Fruit fly (Drosophila melanogaster): ENCODE data around the gene otu.
A peak's percentile ranks its signal among the peaks of the same experiment; 100 is the strongest.

otu gene

dm6 chrX:8492849-8493248 lies 3.5 kb upstream of the otu start (continued):
- TF ChIP-seq bbx (GFP tag; IDR thresholded peaks at IDR 0.05; ENCODE audit: partially characterized antibody) (no peak), Spps (tag; optimal IDR thresholded peaks at IDR 0.05) (peak; percentile 33), CG8290 (GFP tag; optimal IDR thresholded peaks at IDR 0.05) (peak; percentile 4), CG8290 (tag; optimal IDR thresholded peaks at IDR 0.05) (peak in 1 of 2 experiments; percentile 51), CG9215 (GFP tag; IDR thresholded peaks at IDR 0.05) (peak; percentile 23; the same call in 1 of the 2 replicates), slbo (GFP tag; IDR thresholded peaks at IDR 0.05) (peak; percentile 78), Adf1 (GFP tag; IDR thresholded peaks at IDR 0.05) (no peak), Sry-δ (GFP tag; optimal IDR thresholded peaks at IDR 0.05) (no peak), hb (GFP tag; IDR thresholded peaks at IDR 0.05; ENCODE audit: partially characterized antibody) (no peak), Fer3 (tag; optimal IDR thresholded peaks at IDR 0.05) (peak; percentile 70), Dip3 (GFP tag; optimal IDR thresholded peaks at IDR 0.05) (no peak), CG6791 (GFP tag; IDR thresholded peaks at IDR 0.05; ENCODE audit: partially characterized antibody) (no peak), Max (GFP tag; optimal IDR thresholded peaks at IDR 0.05) (peak; percentile 46), grn (GFP tag; optimal IDR thresholded peaks at IDR 0.05) (no peak), CG32772 (GFP tag; IDR thresholded peaks at IDR 0.05) (peak; percentile 83), YL-1 (GFP tag; optimal IDR thresholded peaks at IDR 0.05) (no peak), Chrac-16 (GFP tag; optimal IDR thresholded peaks at IDR 0.05) (peak; percentile 39), CG11456 (GFP tag; IDR thresholded peaks at IDR 0.05) (peak; percentile 79), CG1832 (GFP tag; optimal IDR thresholded peaks at IDR 0.05) (no peak), tin (GFP tag; optimal IDR thresholded peaks at IDR 0.05) (peak; percentile 79), CG6254 (GFP tag; optimal IDR thresholded peaks at IDR 0.05) (peak; percentile 86), CG10462 (GFP tag; optimal IDR thresholded peaks at IDR 0.05) (peak; percentile 47), CG32532 (GFP tag; IDR thresholded peaks at IDR 0.05) (peak; percentile 64), gt (GFP tag; IDR thresholded peaks at IDR 0.05) (0 out of 2 replicates have a peak, but pooled peaks have one; percentile 28), gsb-n (tag; optimal IDR thresholded peaks at IDR 0.05) (peak; percentile 58), disco-r (GFP tag; optimal IDR thresholded peaks at IDR 0.05) (no peak), CG10366 (GFP tag; IDR thresholded peaks at IDR 0.05) (peak; percentile 87), E2f2 (GFP tag; IDR thresholded peaks at IDR 0.05) (peak; percentile 64), pum (GFP tag; optimal IDR thresholded peaks at IDR 0.05) (peak; percentile 15), CG6854 (GFP tag; optimal IDR thresholded peaks at IDR 0.05) (no peak), toy (GFP tag; IDR thresholded peaks at IDR 0.05) (0 out of 2 replicates have a peak, but pooled peaks have one; percentile 26), Opbp (GFP tag; IDR thresholded peaks at IDR 0.05; ENCODE audit: partially characterized antibody) (no peak), tup (GFP tag; optimal IDR thresholded peaks at IDR 0.05) (no peak), HmgZ (tag; optimal IDR thresholded peaks at IDR 0.05) (peak; percentile 29), CG5953 (GFP tag; IDR thresholded peaks at IDR 0.05) (peak; percentile 87), pita (GFP tag; optimal IDR thresholded peaks at IDR 0.05) (no peak), CG17359 (tag; optimal IDR thresholded peaks at IDR 0.05) (peak; percentile 90), CG6683 (GFP tag; optimal IDR thresholded peaks at IDR 0.05) (no peak), z (GFP tag; IDR thresholded peaks at IDR 0.05) (no peak), CG11696 (GFP tag; IDR thresholded peaks at IDR 0.05) (peak; percentile 86), sob (GFP tag; IDR thresholded peaks at IDR 0.05) (peak; percentile 80), HHEX (GFP tag; optimal IDR thresholded peaks at IDR 0.05) (peak; percentile 74), CG14860 (GFP tag; IDR thresholded peaks at IDR 0.05; ENCODE audit: partially characterized antibody) (no peak), CG12391 (tag; optimal IDR thresholded peaks at IDR 0.05) (peak; percentile 78), Hsf (GFP tag; optimal IDR thresholded peaks at IDR 0.05) (peak; percentile 32), lilli (GFP tag; optimal IDR thresholded peaks at IDR 0.05) (peak; percentile 33), Hr3 (GFP tag; optimal IDR thresholded peaks at IDR 0.05) (peak; percentile 43), tll (GFP tag; optimal IDR thresholded peaks at IDR 0.05) (no peak), Usf (GFP tag; optimal IDR thresholded peaks at IDR 0.05) (no peak), E2f1 (GFP tag; IDR thresholded peaks at IDR 0.05) (peak; percentile 70), prd (optimal IDR thresholded peaks at IDR 0.05) (no peak), prd (GFP tag; IDR thresholded peaks at IDR 0.05) (peak; percentile 83)
